Fruit fly (Drosophila melanogaster) whole organism, adult: ENCODE measurements around the gene Mer.

Source experiments
- CG7101 ChIP-seq: fragments of 200-800 bp; sonication (Bioruptor generic); optimal IDR thresholded peaks from 2 replicates; lab custom pipeline; 2018; ENCODE audit warnings: missing biosample characterization, mild to moderate bottlenecking, missing genetic modification characterization, moderate library complexity
- bab1 ChIP-seq: fragments of 200-800 bp; sonication (Bioruptor generic); optimal IDR thresholded peaks from 3 replicates; lab custom pipeline; 2019; ENCODE audit warnings: missing biosample characterization, mild to moderate bottlenecking, missing genetic modification characterization, moderate library complexity
- cic ChIP-seq: fragments of 200-800 bp; sonication (Bioruptor generic); optimal IDR thresholded peaks from 2 replicates; lab custom pipeline; 2017; ENCODE audit warnings: missing biosample characterization, mild to moderate bottlenecking, missing genetic modification characterization, moderate library complexity
- kay ChIP-seq: fragments of 200-800 bp; sonication (Bioruptor generic); peaks from one replicate; lab custom pipeline; 2016; ENCODE audit warnings: missing biosample characterization, missing genetic modification characterization, borderline replicate concordance
- toe ChIP-seq: fragments of 200-800 bp; sonication (Bioruptor generic); optimal IDR thresholded peaks from 2 replicates; lab custom pipeline; 2016; ENCODE audit warnings: missing biosample characterization, missing genetic modification characterization

DNA sequence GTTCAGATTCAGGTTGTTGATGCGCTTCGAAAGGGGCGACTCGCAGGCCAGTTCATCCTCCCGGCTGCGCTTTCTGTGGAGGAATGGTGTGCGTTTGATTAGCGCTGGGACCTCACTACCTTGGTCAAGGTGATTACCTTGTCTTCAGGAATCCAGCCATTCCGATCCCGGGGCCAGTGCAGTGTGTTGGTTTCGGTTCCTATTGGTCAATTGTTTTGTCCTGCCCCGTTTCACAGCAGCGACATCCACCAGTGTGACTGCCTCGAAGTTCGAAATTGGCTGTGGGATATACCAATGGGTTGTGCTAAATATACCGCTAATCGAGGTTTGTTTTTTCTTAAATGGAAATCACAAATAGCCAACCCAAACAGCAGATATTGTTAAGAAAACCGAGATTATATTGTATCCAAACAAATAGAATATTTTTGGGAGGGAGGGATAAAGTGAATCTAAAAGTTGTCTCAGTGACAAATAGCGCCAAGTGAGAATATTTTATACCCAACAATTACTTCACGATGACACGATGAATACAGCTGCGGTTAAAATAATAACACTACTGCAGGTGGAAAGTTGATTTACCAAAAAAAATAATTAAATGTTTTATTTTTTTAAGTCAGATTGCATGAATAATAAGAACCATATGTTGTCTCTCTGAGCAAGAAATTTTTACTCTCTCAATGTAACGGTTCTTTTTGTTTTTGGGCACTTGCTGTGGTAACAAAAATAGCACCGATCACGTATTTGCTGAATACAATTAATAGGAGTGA is 1.7 kb upstream of the Mer start, which contains the start of gene CG14229:
- TF ChIP-seq kay, result no peak
- TF ChIP-seq CG7101 (tag; lab: Kevin White, UChicago), result no peak
- no peak for TF ChIP-seq toe
- TF ChIP-seq cic, result no peak
- TF ChIP-seq bab1 (GFP tag; lab: Kevin White, UChicago), result no peak
